Worm (Caenorhabditis elegans) whole organism, late embryonic: ENCODE measurements around the gene tag-123.
"Not testable (repeated sequence)": the region's sequence is repeated elsewhere in the genome, so short reads cannot be mapped to it uniquely, and the experiment has no call there.

Experiments used
- C08G9.2 ChIP-seq: sonication (generic microtip); optimal IDR thresholded peaks from 2 replicates; lab custom pipeline; 2016; ENCODE audit warnings: mild to moderate bottlenecking, missing genetic modification characterization, moderate library complexity, missing compliant biosample characterization
- C38D4.7 ChIP-seq: fragments of 200-800 bp; sonication (Bioruptor generic); optimal IDR thresholded peaks from 2 replicates; lab custom pipeline; 2018; ENCODE audit warnings: mild to moderate bottlenecking, missing genetic modification characterization, moderate library complexity, missing compliant biosample characterization
- K02D7.2 ChIP-seq: sonication (generic microtip); optimal IDR thresholded peaks from 2 replicates; lab custom pipeline; 2017; ENCODE audit warnings: mild to moderate bottlenecking, missing genetic modification characterization, missing compliant biosample characterization
- K09A11.1 ChIP-seq: sonication (generic microtip); optimal IDR thresholded peaks from 2 replicates; lab custom pipeline; 2017; ENCODE audit warnings: antibody characterized with exemption, mild to moderate bottlenecking, missing genetic modification characterization, missing compliant biosample characterization; ENCODE audit not compliant: insufficient read depth
- Y22D7AL.16 ChIP-seq: sonication (generic microtip); optimal IDR thresholded peaks from 2 replicates; lab custom pipeline; 2016; ENCODE audit warnings: missing genetic modification characterization, missing compliant biosample characterization
- ama-1 ChIP-seq: fragments of 150-350 bp; optimal IDR thresholded peaks from 2 replicates; lab custom pipeline; 2014
- ceh-14 ChIP-seq: sonication (generic microtip); optimal IDR thresholded peaks from 2 replicates; lab custom pipeline; 2016; ENCODE audit warnings: missing genotype, missing genetic modification characterization, missing compliant biosample characterization
- ceh-18 ChIP-seq: sonication (generic microtip); optimal IDR thresholded peaks from 2 replicates; lab custom pipeline; 2016; ENCODE audit warnings: missing genetic modification characterization, missing compliant biosample characterization
- ceh-19 ChIP-seq: fragments of 200-800 bp; sonication (Bioruptor generic); optimal IDR thresholded peaks from 2 replicates; lab custom pipeline; 2018; ENCODE audit warnings: mild to moderate bottlenecking, missing genetic modification characterization, missing compliant biosample characterization
- ceh-22 ChIP-seq: sonication (generic microtip); optimal IDR thresholded peaks from 2 replicates; lab custom pipeline; 2017; ENCODE audit warnings: missing biosample characterization, missing genetic modification characterization
- ceh-30 ChIP-seq: fragments of 150-350 bp; optimal IDR thresholded peaks from 2 replicates; lab custom pipeline; 2014; ENCODE audit warnings: missing biosample characterization, missing genetic modification characterization
- ceh-31 ChIP-seq: sonication (generic microtip); optimal IDR thresholded peaks from 2 replicates; lab custom pipeline; 2016; ENCODE audit warnings: missing genetic modification characterization, missing compliant biosample characterization
- ceh-6 ChIP-seq: fragments of 200-800 bp; sonication (Bioruptor generic); optimal IDR thresholded peaks from 2 replicates; lab custom pipeline; 2018; ENCODE audit warnings: mild to moderate bottlenecking, missing genetic modification characterization, missing compliant biosample characterization
- ceh-9 ChIP-seq: sonication (generic microtip); optimal IDR thresholded peaks from 2 replicates; lab custom pipeline; 2016; ENCODE audit warnings: mild to moderate bottlenecking, missing genetic modification characterization, inconsistent platforms, missing compliant biosample characterization
- che-1 ChIP-seq: sonication (generic microtip); optimal IDR thresholded peaks from 2 replicates; lab custom pipeline; 2016; ENCODE audit warnings: mild to moderate bottlenecking, missing genetic modification characterization, missing compliant biosample characterization
- dve-1 ChIP-seq: sonication (generic microtip); optimal IDR thresholded peaks from 2 replicates; lab custom pipeline; 2017; ENCODE audit warnings: antibody characterized with exemption, mild to moderate bottlenecking, missing genetic modification characterization, missing compliant biosample characterization
- elt-2 ChIP-seq: sonication (generic microtip); optimal IDR thresholded peaks from 2 replicates; lab custom pipeline; 2016; ENCODE audit warnings: missing genetic modification reagents, missing genetic modification characterization, missing compliant biosample characterization
- eyg-1 ChIP-seq: sonication (generic microtip); optimal IDR thresholded peaks from 2 replicates; lab custom pipeline; 2016; ENCODE audit warnings: missing genotype, missing genetic modification characterization, missing compliant biosample characterization
- fkh-6 ChIP-seq: sonication (generic microtip); optimal IDR thresholded peaks from 2 replicates; lab custom pipeline; 2016; ENCODE audit warnings: missing genetic modification characterization, missing compliant biosample characterization
- gmeb-2 ChIP-seq: sonication (generic microtip); optimal IDR thresholded peaks from 2 replicates; lab custom pipeline; 2016; ENCODE audit warnings: missing genetic modification characterization, inconsistent platforms, missing compliant biosample characterization
- hlh-6 ChIP-seq: sonication (generic microtip); optimal IDR thresholded peaks from 2 replicates; lab custom pipeline; 2016; ENCODE audit warnings: missing genotype, missing genetic modification characterization, missing compliant biosample characterization
- lin-11 ChIP-seq: fragments of 200-800 bp; sonication (Bioruptor generic); optimal IDR thresholded peaks from 2 replicates; lab custom pipeline; 2018; ENCODE audit warnings: mild to moderate bottlenecking, missing genetic modification characterization, missing compliant biosample characterization
- madf-2 ChIP-seq: sonication (generic microtip); optimal IDR thresholded peaks from 2 replicates; lab custom pipeline; 2017; ENCODE audit warnings: missing genetic modification characterization, missing compliant biosample characterization
- mec-3 ChIP-seq: sonication (generic microtip); optimal IDR thresholded peaks from 2 replicates; lab custom pipeline; 2016; ENCODE audit warnings: borderline replicate concordance, missing genetic modification characterization, missing compliant biosample characterization
- nhr-232 ChIP-seq: sonication (generic microtip); optimal IDR thresholded peaks from 2 replicates; lab custom pipeline; 2016; ENCODE audit warnings: missing genetic modification characterization, missing compliant biosample characterization
- npax-4 ChIP-seq: sonication (generic microtip); optimal IDR thresholded peaks from 2 replicates; lab custom pipeline; 2016; ENCODE audit warnings: missing genetic modification characterization, missing compliant biosample characterization
- odd-2 ChIP-seq: sonication (generic microtip); optimal IDR thresholded peaks from 2 replicates; lab custom pipeline; 2017; ENCODE audit warnings: antibody characterized with exemption, mild to moderate bottlenecking, missing genetic modification characterization, missing compliant biosample characterization
- pat-9 ChIP-seq: fragments of 200-800 bp; sonication (Bioruptor generic); optimal IDR thresholded peaks from 2 replicates; lab custom pipeline; 2018; ENCODE audit warnings: mild to moderate bottlenecking, missing genetic modification characterization, moderate library complexity, missing compliant biosample characterization
- pax-1 ChIP-seq: fragments of 150-350 bp; optimal IDR thresholded peaks from 2 replicates; lab custom pipeline; 2014; ENCODE audit warnings: missing biosample characterization, missing genetic modification characterization
- pha-2 ChIP-seq: sonication (generic microtip); optimal IDR thresholded peaks from 2 replicates; lab custom pipeline; 2017; ENCODE audit warnings: mild to moderate bottlenecking, missing genetic modification characterization, missing compliant biosample characterization
- ref-2 ChIP-seq: sonication (generic microtip); optimal IDR thresholded peaks from 2 replicates; lab custom pipeline; 2016; ENCODE audit warnings: missing genetic modification characterization, missing compliant biosample characterization
- syd-9 ChIP-seq: sonication (generic microtip); optimal IDR thresholded peaks from 2 replicates; lab custom pipeline; 2016; ENCODE audit warnings: mild to moderate bottlenecking, missing genetic modification characterization, moderate library complexity, missing compliant biosample characterization
- tbx-2 ChIP-seq: sonication (generic microtip); optimal IDR thresholded peaks from 2 replicates; lab custom pipeline; 2016; ENCODE audit warnings: missing genetic modification characterization, missing compliant biosample characterization
- tbx-7 ChIP-seq: sonication (generic microtip); optimal IDR thresholded peaks from 2 replicates; lab custom pipeline; 2016; ENCODE audit warnings: missing genotype, missing genetic modification characterization, missing compliant biosample characterization
- ttx-3 ChIP-seq: sonication (generic microtip); optimal IDR thresholded peaks from 2 replicates; lab custom pipeline; 2016; ENCODE audit warnings: missing genetic modification reagents, missing genetic modification characterization, missing compliant biosample characterization
- unc-3 ChIP-seq, 2 experiments: fragments of 200-800 bp in 1 of 2; sonication (Bioruptor generic) in 1 of 2; sonication (generic microtip) in 1 of 2; conservative IDR thresholded peaks in 1 of 2; optimal IDR thresholded peaks in 1 of 2; 2 replicates each; pipeline versions ENCODE4 v1.3.6 to Lab custom; 2016 to 2022; ENCODE audit warnings: missing compliant biosample characterization in 2 of 2, missing genetic modification characterization in 2 of 2, missing genetic modification reagents in 1 of 2
- unc-42 ChIP-seq: sonication (generic microtip); optimal IDR thresholded peaks from 2 replicates; lab custom pipeline; 2016; ENCODE audit warnings: missing genotype, missing genetic modification characterization, missing compliant biosample characterization
- zip-5 ChIP-seq: sonication (generic microtip); optimal IDR thresholded peaks from 2 replicates; lab custom pipeline; 2016; ENCODE audit warnings: missing genetic modification characterization, missing compliant biosample characterization
- ztf-16 ChIP-seq: sonication (generic microtip); optimal IDR thresholded peaks from 2 replicates; lab custom pipeline; 2017; ENCODE audit warnings: missing genetic modification characterization, missing compliant biosample characterization

Gene tag-123

ce11 chrX:8417727-8418126 lies 4.1 kb downstream of the tag-123 start:
- no peak for TF ChIP-seq ceh-22 (tag; lab: Kevin White, UChicago)
- TF ChIP-seq ceh-14 (tag; lab: Kevin White, UChicago): no peak
- no peak for TF ChIP-seq syd-9 (tag; lab: Kevin White, UChicago)
- TF ChIP-seq ttx-3 (tag; lab: Kevin White, UChicago): no peak
- TF ChIP-seq ceh-18 (tag; lab: Kevin White, UChicago): no peak
- TF ChIP-seq ceh-9 (tag; lab: Kevin White, UChicago): no peak
- no peak for TF ChIP-seq nhr-232
- TF ChIP-seq ceh-19 (GFP tag; lab: Kevin White, UChicago): no peak
- TF ChIP-seq ama-1: no peak
- TF ChIP-seq mec-3: no peak
- no peak for TF ChIP-seq eyg-1
- TF ChIP-seq hlh-6 (tag; lab: Kevin White, UChicago): no peak
- TF ChIP-seq fkh-6 (tag; lab: Kevin White, UChicago): no peak
- TF ChIP-seq madf-2 (tag; lab: Kevin White, UChicago): no peak
- TF ChIP-seq zip-5: no peak
- TF ChIP-seq ceh-6 (GFP tag; lab: Kevin White, UChicago): no peak
- no peak for TF ChIP-seq dve-1
- TF ChIP-seq tbx-2: no peak
- no peak for TF ChIP-seq elt-2

DNA sequence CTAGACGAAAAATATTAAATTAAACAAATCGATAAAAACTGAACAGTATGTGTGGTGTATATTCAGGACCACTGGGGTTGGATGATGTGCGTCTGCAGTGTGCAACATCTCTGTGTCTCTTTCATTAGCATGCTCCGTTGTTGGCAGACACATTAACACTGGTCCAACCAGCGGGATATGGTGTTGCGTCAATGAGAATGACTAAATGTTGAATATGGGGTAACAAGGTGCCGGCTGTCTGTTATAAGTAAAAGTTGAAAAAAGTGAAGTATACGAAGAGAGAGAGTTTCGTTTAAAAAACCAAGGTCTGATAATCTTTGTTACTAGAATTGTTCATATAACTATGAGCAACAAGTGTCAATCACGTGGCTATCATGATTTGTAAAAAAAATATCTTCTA lies 5.0 kb downstream of the tag-123 start, which contains the start of gene ced-8:
TSS of gene ced-8 (minus strand) at position 101 of the 400 bp plus-strand sequence.
- TF ChIP-seq ceh-31: peak; percentile 31
- no peak for TF ChIP-seq ceh-6 (GFP tag; lab: Kevin White, UChicago)

DNA sequence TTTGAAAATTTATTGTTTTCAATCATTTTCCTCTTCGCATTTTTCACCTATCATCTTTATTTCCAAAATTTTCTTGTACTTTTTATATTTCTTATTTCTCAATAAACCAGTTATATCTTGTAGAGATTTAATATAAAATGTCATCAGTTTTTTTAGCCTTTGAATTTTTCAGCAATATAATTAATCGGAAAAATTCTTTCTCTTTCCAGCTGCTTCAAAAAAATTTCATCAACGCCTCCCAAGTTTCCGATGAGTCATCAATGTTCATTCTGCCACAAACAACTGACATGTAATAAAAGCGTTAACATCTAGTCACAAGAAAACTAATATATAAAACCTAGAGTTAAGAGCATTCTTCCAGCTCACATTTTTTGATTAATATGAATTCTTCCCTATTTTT lies 8.7 kb downstream of the tag-123 start, which contains the start of gene F08F1.4:
TSS of gene F08F1.4 (plus strand) at position 301 of the 400 bp plus-strand sequence.
- TF ChIP-seq pha-2: no peak
- no peak for TF ChIP-seq C38D4.7 (GFP tag; lab: Kevin White, UChicago)
- no peak for TF ChIP-seq unc-3 (GFP tag; conservative IDR thresholded peaks at IDR 0.05; lab: Robert Waterston, UW)
- no peak for TF ChIP-seq unc-3 (tag; optimal IDR thresholded peaks at IDR 0.05; lab: Kevin White, UChicago)
- no peak for TF ChIP-seq C08G9.2
- TF ChIP-seq ceh-18 (tag; lab: Kevin White, UChicago): no peak
- no peak for TF ChIP-seq zip-5
- TF ChIP-seq npax-4: no peak
- no peak for TF ChIP-seq ceh-19 (GFP tag; lab: Kevin White, UChicago)
- no peak for TF ChIP-seq odd-2 (tag; lab: Kevin White, UChicago)
- TF ChIP-seq hlh-6 (tag; lab: Kevin White, UChicago): no peak
- no peak for TF ChIP-seq ama-1

DNA sequence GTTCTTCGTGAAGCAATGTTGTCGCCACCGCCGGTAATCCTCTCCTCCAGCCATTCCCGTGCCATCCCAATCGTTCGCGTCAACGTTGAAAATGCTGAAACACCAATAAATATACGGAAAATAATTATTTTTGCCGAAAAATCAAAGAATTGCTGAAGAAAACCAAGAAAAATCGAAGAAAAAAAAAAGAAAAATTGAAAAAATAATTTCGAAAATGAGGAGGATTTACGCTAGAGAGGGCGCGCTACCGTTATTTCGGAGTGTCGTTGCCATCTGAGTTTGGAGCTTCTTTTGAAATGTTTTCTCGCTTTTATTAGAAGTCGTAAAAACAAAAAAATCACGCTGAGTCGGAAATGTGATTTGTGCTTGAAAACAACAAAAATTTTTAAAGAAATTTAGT lies 11.1 kb downstream of the tag-123 start, which contains the start of gene F08F1.9:
TSS of gene F08F1.9 (minus strand) at position 101 of the 400 bp plus-strand sequence.
- TF ChIP-seq K02D7.2, fkh-6, ceh-30 (tag; lab: Kevin White, UChicago): not testable (repeated sequence)

DNA sequence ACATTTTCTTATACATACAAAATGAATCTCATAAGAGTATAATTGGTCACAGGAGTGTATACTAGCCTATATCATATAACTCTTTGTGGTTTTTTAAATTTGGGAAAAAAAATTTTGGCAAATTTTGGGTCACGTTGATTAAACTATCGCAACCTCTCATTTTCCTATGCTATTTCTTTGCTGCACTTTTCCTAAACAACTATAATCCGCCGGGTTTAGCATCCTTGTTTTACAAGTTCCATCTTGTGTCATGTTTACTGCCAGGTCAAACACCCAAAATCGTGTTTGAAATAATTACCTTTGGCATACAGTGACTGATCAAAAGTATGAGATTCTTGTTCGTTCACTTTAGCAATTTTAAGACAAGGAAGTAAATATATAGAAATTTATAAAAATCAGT lies 13.6 kb downstream of the tag-123 start, which contains the start of gene sulp-3:
TSS of gene sulp-3 (minus strand) at position 101 of the 400 bp plus-strand sequence.
- TF ChIP-seq ceh-6 (GFP tag; lab: Kevin White, UChicago) (no peak), Y22D7AL.16 (tag; lab: Kevin White, UChicago) (no peak), ceh-19 (GFP tag; lab: Kevin White, UChicago) (no peak), che-1 (no peak), tbx-7 (tag; lab: Kevin White, UChicago) (no peak), gmeb-2 (tag; lab: Kevin White, UChicago) (no peak), syd-9 (tag; lab: Kevin White, UChicago) (no peak), pax-1 (tag; lab: Kevin White, UChicago) (no peak), K09A11.1 (tag; lab: Kevin White, UChicago) (no peak), pat-9 (tag; lab: Kevin White, UChicago) (no peak), ztf-16 (tag; lab: Kevin White, UChicago) (no peak), fkh-6 (tag; lab: Kevin White, UChicago) (no peak), pha-2 (no peak), tbx-2 (no peak), ceh-31 (no peak), unc-42 (no peak), ceh-9 (tag; lab: Kevin White, UChicago) (no peak), ceh-30 (tag; lab: Kevin White, UChicago) (no peak), lin-11 (tag; lab: Kevin White, UChicago) (no peak), ref-2 (tag; lab: Kevin White, UChicago) (no peak)
- TF ChIP-seq, all 69 proteins: peak for 0
